Worm (Caenorhabditis elegans): ENCODE data around the gene C50D2.6.

Gene C50D2.6

DNA sequence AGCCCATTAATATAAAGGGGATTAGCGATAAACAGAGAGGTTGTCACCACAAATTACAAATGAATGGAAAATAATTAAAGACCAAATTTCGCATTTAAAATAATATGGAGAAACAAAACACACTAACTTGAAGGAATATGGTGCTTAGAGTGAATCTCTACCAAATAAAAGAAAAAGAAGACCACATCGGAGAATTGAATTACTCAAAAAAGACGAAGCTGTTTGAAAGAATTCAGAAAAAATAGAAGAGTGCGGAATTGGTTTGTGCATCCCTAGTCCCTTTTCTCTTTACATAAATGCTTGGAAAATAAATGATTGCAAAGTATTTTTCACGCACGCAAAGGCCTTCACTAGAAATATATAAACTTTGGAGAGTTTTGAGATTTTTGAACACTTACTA is 10.3 kb upstream of the C50D2.6 start:
- no peak for TF ChIP-seq sdc-2 (tag; optimal IDR thresholded peaks at IDR 0.05)
- no peak for TF ChIP-seq ceh-2 (tag; optimal IDR thresholded peaks at IDR 0.05)
- TF ChIP-seq ceh-18 (tag; optimal IDR thresholded peaks at IDR 0.05), result no peak
- no peak for TF ChIP-seq pha-2 (tag; optimal IDR thresholded peaks at IDR 0.05)
- TF ChIP-seq odd-2 (tag; optimal IDR thresholded peaks at IDR 0.05), result no peak
- TF ChIP-seq ceh-24 (tag; optimal IDR thresholded peaks at IDR 0.05), result no peak
- TF ChIP-seq elt-4 (tag; optimal IDR thresholded peaks at IDR 0.05), result no peak
- TF ChIP-seq pros-1 (tag; optimal IDR thresholded peaks at IDR 0.05), result no peak
- no peak for TF ChIP-seq rnt-1 (tag; optimal IDR thresholded peaks at IDR 0.05)
- TF ChIP-seq K09A11.1 (tag; optimal IDR thresholded peaks at IDR 0.05; ENCODE audit: insufficient read depth), result no peak
- TF ChIP-seq syd-9 (tag; optimal IDR thresholded peaks at IDR 0.05), result no peak
- no peak for TF ChIP-seq gmeb-2 (tag; optimal IDR thresholded peaks at IDR 0.05)

DNA sequence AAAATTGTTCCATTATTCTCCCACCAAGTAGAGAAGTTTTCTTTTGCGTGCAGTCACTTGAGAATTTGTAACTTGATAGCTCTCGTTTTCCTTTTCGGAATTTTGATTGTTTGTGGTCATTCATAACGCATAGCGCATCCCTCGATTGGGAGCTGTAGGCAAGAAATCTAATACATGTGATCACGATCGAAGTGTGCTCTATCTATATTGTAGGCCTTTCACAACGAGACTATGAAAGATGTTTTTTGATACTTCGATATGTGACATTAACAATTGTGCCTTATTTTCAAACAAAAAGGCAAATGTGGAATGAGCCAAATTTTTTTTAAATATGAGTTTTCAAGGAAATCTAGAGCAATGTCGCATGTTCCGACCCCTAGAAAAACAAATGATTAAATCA is 8.4 kb upstream of the C50D2.6 start:
- TF ChIP-seq ceh-34 (tag; optimal IDR thresholded peaks at IDR 0.05) (peak; percentile 51), pax-1 (tag; optimal IDR thresholded peaks at IDR 0.05) (no peak)

ce11 chrII:76662-77061 is 7.6 kb upstream of the C50D2.6 start:
- TF ChIP-seq T23F11.4 (GFP tag; optimal IDR thresholded peaks at IDR 0.05), result no peak
- TF ChIP-seq syd-9 (tag; optimal IDR thresholded peaks at IDR 0.05), result no peak
- no peak for TF ChIP-seq npax-4 (tag; optimal IDR thresholded peaks at IDR 0.05)
- TF ChIP-seq Y22D7AL.16 (tag; optimal IDR thresholded peaks at IDR 0.05), result no peak
- no peak for TF ChIP-seq elt-4 (tag; optimal IDR thresholded peaks at IDR 0.05)
- no peak for TF ChIP-seq unc-3 (GFP tag; conservative IDR thresholded peaks at IDR 0.05)
- TF ChIP-seq unc-3 (tag; optimal IDR thresholded peaks at IDR 0.05), result no peak
- no peak for TF ChIP-seq zip-5 (tag; optimal IDR thresholded peaks at IDR 0.05)
- TF ChIP-seq tbx-7 (tag; optimal IDR thresholded peaks at IDR 0.05), result no peak
- no peak for TF ChIP-seq ttx-3 (tag; optimal IDR thresholded peaks at IDR 0.05)
- no peak for TF ChIP-seq madf-2 (tag; optimal IDR thresholded peaks at IDR 0.05)
- TF ChIP-seq ets-4 (tag; optimal IDR thresholded peaks at IDR 0.05), result no peak
- no peak for TF ChIP-seq hlh-6 (tag; optimal IDR thresholded peaks at IDR 0.05)
- TF ChIP-seq ceh-6 (GFP tag; optimal IDR thresholded peaks at IDR 0.05), result no peak

DNA sequence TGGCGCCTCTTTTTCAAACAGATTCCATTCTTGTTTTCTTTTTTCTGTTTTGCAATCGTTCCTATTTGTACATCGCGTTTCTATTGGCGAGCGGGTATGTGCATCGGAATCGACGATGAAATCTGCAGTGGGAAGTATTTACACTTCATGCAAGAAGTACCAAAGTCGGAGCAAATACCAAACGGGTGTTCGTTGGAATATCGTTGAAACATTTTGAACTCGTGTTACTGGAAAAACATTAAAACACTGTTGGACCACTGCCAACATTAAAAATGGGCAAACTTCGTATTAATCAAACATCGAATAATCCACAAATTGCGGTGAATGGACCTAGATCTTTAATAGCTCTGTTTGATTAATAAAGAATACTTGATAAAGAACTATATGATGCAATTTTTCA is 5.1 kb upstream of the C50D2.6 start, which contains the start of gene C23H3.9:
TSS of gene C23H3.9 (minus strand) at position 101 of the 400 bp plus-strand sequence.
- no peak for TF ChIP-seq unc-55 (GFP tag; optimal IDR thresholded peaks at IDR 0.05)
- TF ChIP-seq ets-4 (tag; optimal IDR thresholded peaks at IDR 0.05), result no peak
- TF ChIP-seq madf-2 (tag; optimal IDR thresholded peaks at IDR 0.05), result no peak
- no peak for TF ChIP-seq dve-1 (tag; optimal IDR thresholded peaks at IDR 0.05)
- no peak for TF ChIP-seq ttx-3 (tag; optimal IDR thresholded peaks at IDR 0.05)
- no peak for TF ChIP-seq che-1 (tag; optimal IDR thresholded peaks at IDR 0.05)
- no peak for TF ChIP-seq pag-3 (tag; optimal IDR thresholded peaks at IDR 0.05; ENCODE audit: borderline replicate concordance)

DNA sequence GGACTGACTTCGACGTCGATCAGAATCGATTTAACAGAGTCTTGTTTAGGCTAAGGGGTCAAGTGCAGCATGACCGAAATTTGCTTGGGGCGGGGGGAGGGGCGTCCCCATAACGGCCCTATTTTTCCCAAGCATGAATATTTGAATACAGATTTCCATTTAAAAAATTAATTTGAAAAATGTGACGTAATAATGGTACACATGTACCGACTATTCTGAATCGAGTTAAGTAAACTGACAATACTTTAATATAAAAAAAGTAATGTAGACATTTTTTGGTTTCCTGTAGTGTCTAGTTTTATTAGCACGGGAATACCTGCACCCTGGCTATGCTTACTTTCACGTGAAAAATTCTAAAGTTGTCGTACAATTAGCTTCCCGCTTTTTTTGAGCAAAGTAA is 2.6 kb downstream of the C50D2.6 start:
- no peak for TF ChIP-seq rnt-1 (tag; optimal IDR thresholded peaks at IDR 0.05)
- no peak for TF ChIP-seq ama-1 (optimal IDR thresholded peaks at IDR 0.05)
- TF ChIP-seq lin-11 (tag; optimal IDR thresholded peaks at IDR 0.05), result no peak
- TF ChIP-seq unc-86 (tag; optimal IDR thresholded peaks at IDR 0.05), result no peak
- TF ChIP-seq mec-3 (tag; optimal IDR thresholded peaks at IDR 0.05; ENCODE audit: borderline replicate concordance), result no peak
- TF ChIP-seq odd-2 (tag; optimal IDR thresholded peaks at IDR 0.05), result no peak
- TF ChIP-seq ttx-3 (tag; optimal IDR thresholded peaks at IDR 0.05), result no peak
- no peak for TF ChIP-seq pat-9 (tag; optimal IDR thresholded peaks at IDR 0.05)
- no peak for TF ChIP-seq ceh-34 (tag; optimal IDR thresholded peaks at IDR 0.05)
- no peak for TF ChIP-seq tbx-2 (tag; optimal IDR thresholded peaks at IDR 0.05)
- TF ChIP-seq dmd-4 (tag; optimal IDR thresholded peaks at IDR 0.05; ENCODE audit: borderline replicate concordance), result no peak
- TF ChIP-seq elt-4 (tag; optimal IDR thresholded peaks at IDR 0.05), result no peak
- no peak for TF ChIP-seq unc-42 (tag; optimal IDR thresholded peaks at IDR 0.05)
- no peak for TF ChIP-seq hlh-15 (tag; optimal IDR thresholded peaks at IDR 0.05)
- no peak for TF ChIP-seq ref-2 (tag; optimal IDR thresholded peaks at IDR 0.05)
- no peak for TF ChIP-seq ceh-22 (tag; optimal IDR thresholded peaks at IDR 0.05)

All from whole organism, late embryonic.